Worm (Caenorhabditis elegans) whole organism, L1 larva: ENCODE results near the gene fbxc-25.

ENCODE experiments used
- Y116A8C.19 ChIP-seq: sonication (generic microtip); optimal IDR thresholded peaks from 2 replicates; lab custom pipeline; 2016; ENCODE audit warnings: missing compliant biosample characterization, missing genetic modification characterization, borderline replicate concordance
- aha-1 ChIP-seq: fragments of 150-350 bp; optimal IDR thresholded peaks from 2 replicates; lab custom pipeline; 2014; ENCODE audit warnings: missing biosample characterization, missing genetic modification characterization
- alr-1 ChIP-seq: fragments of 200-800 bp; sonication (Bioruptor generic); optimal IDR thresholded peaks from 2 replicates; lab custom pipeline; 2018; ENCODE audit warnings: borderline replicate concordance, mild to moderate bottlenecking, missing genetic modification characterization, missing compliant biosample characterization
- ceh-63 ChIP-seq: fragments of 200-800 bp; sonication (Bioruptor generic); optimal IDR thresholded peaks from 2 replicates; lab custom pipeline; 2018; ENCODE audit warnings: mild to moderate bottlenecking, missing genetic modification characterization, missing compliant biosample characterization
- ceh-8 ChIP-seq: fragments of 200-800 bp; sonication (Bioruptor generic); optimal IDR thresholded peaks from 2 replicates; lab custom pipeline; 2018; ENCODE audit warnings: mild to moderate bottlenecking, missing genetic modification characterization, moderate library complexity, missing compliant biosample characterization
- ceh-82 ChIP-seq, 3 experiments: fragments of 150-350 bp in 1 of 3; sonication (generic microtip) in 2 of 3; optimal IDR thresholded peaks; 2 replicates each; lab custom pipeline; 2014 to 2017; ENCODE audit warnings: missing biosample characterization in 3 of 3, missing genetic modification characterization in 3 of 3
- dpl-1 ChIP-seq, 3 experiments: fragments of 150-350 bp in 2 of 3; sonication (generic microtip) in 1 of 3; optimal IDR thresholded peaks; 2 replicates each; lab custom pipeline; 2014 to 2017; ENCODE audit warnings: missing biosample characterization in 3 of 3, missing genetic modification characterization in 3 of 3, missing genetic modification reagents in 3 of 3
- dsc-1 ChIP-seq: sonication (generic microtip); optimal IDR thresholded peaks from 2 replicates; lab custom pipeline; 2016; ENCODE audit warnings: mild to moderate bottlenecking, missing genetic modification characterization, missing compliant biosample characterization
- efl-1 ChIP-seq, 4 experiments: fragments of 150-350 bp; optimal IDR thresholded peaks in 3 of 4; peaks in 1 of 4; 1 replicate in 1 of 4; 2 replicates in 3 of 4; lab custom pipeline; 2014; ENCODE audit warnings: missing biosample characterization in 2 of 4, missing genetic modification characterization in 2 of 4, missing genetic modification reagents in 2 of 4
- efl-3 ChIP-seq: fragments of 200-800 bp; sonication (Bioruptor generic); optimal IDR thresholded peaks from 2 replicates; lab custom pipeline; 2018; ENCODE audit warnings: mild to moderate bottlenecking, missing genetic modification characterization, missing compliant biosample characterization
- elt-2 ChIP-seq: sonication (generic microtip); optimal IDR thresholded peaks from 2 replicates; lab custom pipeline; 2016; ENCODE audit warnings: missing genetic modification characterization, mild to moderate bottlenecking, inconsistent platforms, missing compliant biosample characterization, missing genetic modification reagents
- ets-5 ChIP-seq: fragments of 200-800 bp; sonication (Bioruptor generic); IDR thresholded peaks from 2 replicates; pipeline ENCODE4 v1.3.6; 2022; ENCODE audit warnings: missing genetic modification characterization, missing compliant biosample characterization
- fkh-10 ChIP-seq: sonication (generic microtip); optimal IDR thresholded peaks from 2 replicates; lab custom pipeline; 2017; ENCODE audit warnings: missing biosample characterization, missing genetic modification reagents, missing genetic modification characterization
- fkh-8 ChIP-seq: sonication (generic microtip); optimal IDR thresholded peaks from 2 replicates; lab custom pipeline; 2016; ENCODE audit warnings: mild to moderate bottlenecking, missing genetic modification characterization, missing compliant biosample characterization
- fos-1 ChIP-seq: fragments of 150-350 bp; optimal IDR thresholded peaks from 2 replicates; lab custom pipeline; 2014; ENCODE audit warnings: missing biosample characterization, missing genetic modification characterization
- grh-1 ChIP-seq: fragments of 200-800 bp; sonication (Bioruptor generic); IDR thresholded peaks from 2 replicates; pipeline ENCODE4 v1.3.6; 2022; ENCODE audit warnings: missing genetic modification reagents, missing genetic modification characterization, missing compliant biosample characterization
- hlh-4 ChIP-seq: sonication (generic microtip); optimal IDR thresholded peaks from 2 replicates; lab custom pipeline; 2016; ENCODE audit warnings: mild to moderate bottlenecking, missing genetic modification characterization, missing compliant biosample characterization
- irx-1 ChIP-seq: sonication (generic microtip); optimal IDR thresholded peaks from 2 replicates; lab custom pipeline; 2016; ENCODE audit warnings: missing genetic modification characterization, missing compliant biosample characterization
- isw-1 ChIP-seq: fragments of 200-800 bp; sonication (Bioruptor generic); IDR thresholded peaks from 2 replicates; pipeline ENCODE4 v1.3.6; 2022; ENCODE audit warnings: missing genetic modification characterization, missing compliant biosample characterization
- lin-14 ChIP-seq: fragments of 200-800 bp; sonication (Bioruptor generic); optimal IDR thresholded peaks from 2 replicates; lab custom pipeline; 2018; ENCODE audit warnings: mild to moderate bottlenecking, missing genetic modification characterization, moderate library complexity, missing compliant biosample characterization
- lin-39 ChIP-seq: fragments of 150-350 bp; optimal IDR thresholded peaks from 2 replicates; lab custom pipeline; 2014; ENCODE audit warnings: missing biosample characterization, missing genetic modification reagents, missing genetic modification characterization
- lsy-2 ChIP-seq, 2 experiments: fragments of 150-350 bp; optimal IDR thresholded peaks; 2 replicates each; lab custom pipeline; 2014; ENCODE audit warnings: missing biosample characterization in 2 of 2, missing genetic modification characterization in 2 of 2
- mdl-1 ChIP-seq, 2 experiments: fragments of 150-350 bp; optimal IDR thresholded peaks; 2 replicates each; lab custom pipeline; 2014 to 2017; ENCODE audit warnings: missing biosample characterization in 2 of 2, missing genetic modification characterization in 2 of 2, inconsistent platforms in 1 of 2
- mef-2 ChIP-seq: fragments of 150-350 bp; optimal IDR thresholded peaks from 2 replicates; lab custom pipeline; 2014; ENCODE audit warnings: missing biosample characterization, missing genetic modification characterization
- nhr-20 ChIP-seq: sonication (generic microtip); optimal IDR thresholded peaks from 2 replicates; lab custom pipeline; 2016; ENCODE audit warnings: mild to moderate bottlenecking, missing genetic modification characterization, missing compliant biosample characterization
- nhr-237 ChIP-seq: fragments of 150-350 bp; optimal IDR thresholded peaks from 2 replicates; lab custom pipeline; 2014; ENCODE audit warnings: missing biosample characterization, missing genetic modification characterization
- nhr-28 ChIP-seq: fragments of 150-350 bp; optimal IDR thresholded peaks from 2 replicates; lab custom pipeline; 2014; ENCODE audit warnings: missing biosample characterization, missing genetic modification characterization
- nhr-47 ChIP-seq: sonication (generic microtip); optimal IDR thresholded peaks from 2 replicates; lab custom pipeline; 2016; ENCODE audit warnings: mild to moderate bottlenecking, missing genetic modification characterization, moderate library complexity, missing compliant biosample characterization
- nhr-71 ChIP-seq: sonication (generic microtip); optimal IDR thresholded peaks from 2 replicates; lab custom pipeline; 2016; ENCODE audit warnings: mild to moderate bottlenecking, missing genetic modification characterization, moderate library complexity, missing compliant biosample characterization
- nhr-77 ChIP-seq: fragments of 150-350 bp; optimal IDR thresholded peaks from 2 replicates; lab custom pipeline; 2014; ENCODE audit warnings: missing biosample characterization, missing genetic modification characterization
- nhr-90 ChIP-seq: sonication (generic microtip); optimal IDR thresholded peaks from 2 replicates; lab custom pipeline; 2016; ENCODE audit warnings: mild to moderate bottlenecking, missing genetic modification characterization, missing compliant biosample characterization; ENCODE audit not compliant: poor library complexity
- pqm-1 ChIP-seq: sonication (generic microtip); optimal IDR thresholded peaks from 3 replicates; lab custom pipeline; 2017; ENCODE audit warnings: missing biosample characterization, missing genetic modification characterization
- rnt-1 ChIP-seq: sonication (generic microtip); optimal IDR thresholded peaks from 2 replicates; lab custom pipeline; 2016; ENCODE audit warnings: mild to moderate bottlenecking, missing genetic modification characterization, moderate library complexity, missing compliant biosample characterization
- skn-1 ChIP-seq: fragments of 150-350 bp; optimal IDR thresholded peaks from 2 replicates; lab custom pipeline; 2014; ENCODE audit warnings: missing biosample characterization, missing genetic modification characterization
- sox-4 ChIP-seq: sonication (generic microtip); optimal IDR thresholded peaks from 2 replicates; lab custom pipeline; 2016; ENCODE audit warnings: missing genetic modification characterization, missing compliant biosample characterization
- unc-130 ChIP-seq: fragments of 150-350 bp; optimal IDR thresholded peaks from 2 replicates; lab custom pipeline; 2017; ENCODE audit warnings: missing biosample characterization, missing genetic modification characterization, inconsistent platforms
- unc-30 ChIP-seq: sonication (generic microtip); optimal IDR thresholded peaks from 2 replicates; lab custom pipeline; 2017; ENCODE audit warnings: missing biosample characterization, missing genetic modification characterization
- unc-62 ChIP-seq: fragments of 150-350 bp; optimal IDR thresholded peaks from 2 replicates; lab custom pipeline; 2014; ENCODE audit warnings: missing biosample characterization, missing genetic modification reagents, missing genetic modification characterization
- unc-86 ChIP-seq: sonication (generic microtip); optimal IDR thresholded peaks from 2 replicates; lab custom pipeline; 2016; ENCODE audit warnings: missing genetic modification characterization, missing compliant biosample characterization
- unc-98 ChIP-seq: fragments of 200-800 bp; sonication (Bioruptor generic); IDR thresholded peaks from 2 replicates; pipeline ENCODE4 v1.3.6; 2022; ENCODE audit warnings: missing genetic modification characterization, missing compliant biosample characterization
- vab-15 ChIP-seq: sonication (generic microtip); optimal IDR thresholded peaks from 2 replicates; lab custom pipeline; 2017; ENCODE audit warnings: missing genotype, mild to moderate bottlenecking, missing genetic modification characterization, missing compliant biosample characterization
- xbp-1 ChIP-seq: sonication (generic microtip); optimal IDR thresholded peaks from 2 replicates; lab custom pipeline; 2016; ENCODE audit warnings: missing genetic modification characterization, missing compliant biosample characterization
- zip-4 ChIP-seq: fragments of 200-800 bp; sonication (Bioruptor generic); optimal IDR thresholded peaks from 2 replicates; lab custom pipeline; 2018; ENCODE audit warnings: mild to moderate bottlenecking, missing genetic modification characterization, moderate library complexity, missing compliant biosample characterization

The fbxc-25 gene

DNA sequence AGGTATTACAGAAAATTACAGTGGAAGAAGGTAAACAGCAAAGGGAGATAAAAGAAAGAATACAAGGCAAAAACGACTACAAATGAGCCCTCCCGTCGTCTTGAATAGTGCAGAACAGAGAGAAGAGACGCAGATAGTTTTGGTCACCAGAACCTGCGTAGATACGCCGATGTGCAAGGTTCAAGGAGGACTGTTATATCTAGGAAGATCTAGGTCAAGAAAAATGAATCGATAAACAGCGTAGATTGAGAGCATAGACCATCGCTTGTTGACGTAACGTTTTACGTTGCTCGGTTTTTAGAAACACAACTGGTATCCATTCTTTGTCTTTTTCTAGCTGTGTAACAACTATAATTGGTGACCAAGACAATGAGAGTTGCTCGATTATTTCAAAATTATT is 4.8 kb upstream of the fbxc-25 start, which contains the start of gene B0281.5:
Gene B0281.5, minus strand, starts transcription at position 101 of the 400 bp plus-strand sequence.
- TF ChIP-seq unc-30 (no peak), aha-1 (tag; lab: Kevin White, UChicago) (no peak), unc-130 (tag; lab: Kevin White, UChicago) (no peak), grh-1 (GFP tag; lab: Robert Waterston, UW) (no peak), sox-4 (tag; lab: Kevin White, UChicago) (no peak), mdl-1 (tag; optimal IDR thresholded peaks at IDR 0.05; lab: Kevin White, UChicago) (no peak), ceh-63 (GFP tag; lab: Kevin White, UChicago) (no peak), ceh-8 (GFP tag; lab: Kevin White, UChicago) (no peak), nhr-47 (no peak), unc-98 (GFP tag; lab: Robert Waterston, UW) (no peak), nhr-237 (tag; lab: Kevin White, UChicago) (no peak), dpl-1 (GFP tag; optimal IDR thresholded peaks at IDR 0.05; lab: Kevin White, UChicago) (no peak), alr-1 (tag; lab: Kevin White, UChicago) (no peak), irx-1 (tag; lab: Kevin White, UChicago) (no peak), ets-5 (GFP tag; lab: Robert Waterston, UW) (no peak), nhr-28 (no peak), fkh-10 (no peak), efl-3 (no peak), unc-86 (tag; lab: Kevin White, UChicago) (no peak), unc-62 (GFP tag; lab: Kevin White, UChicago) (no peak)

DNA sequence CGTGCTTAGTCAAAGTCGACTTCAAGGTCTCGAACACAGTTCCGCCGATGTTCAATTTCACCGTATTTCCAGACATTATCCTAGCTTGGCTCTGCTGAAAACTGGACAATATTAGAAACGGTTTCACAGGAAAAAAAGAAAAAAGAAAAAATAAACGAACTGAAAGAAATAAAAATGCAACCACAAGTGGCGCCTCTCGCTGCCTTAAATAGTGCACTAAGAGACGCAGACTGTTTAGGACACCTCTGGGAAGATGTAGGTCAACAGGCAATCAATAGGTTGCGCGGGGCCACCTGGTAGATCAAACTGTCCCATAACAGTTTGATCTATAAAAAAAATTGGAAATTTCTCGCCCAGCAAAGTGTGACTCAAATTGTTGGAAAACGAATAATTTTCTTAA is 2.7 kb upstream of the fbxc-25 start, which contains the start of gene B0281.4:
Gene B0281.4, minus strand, starts transcription at position 101 of the 400 bp plus-strand sequence.
- TF ChIP-seq nhr-28 (no peak), ceh-63 (GFP tag; lab: Kevin White, UChicago) (no peak), zip-4 (GFP tag; lab: Kevin White, UChicago) (no peak), unc-130 (tag; lab: Kevin White, UChicago) (no peak)

DNA sequence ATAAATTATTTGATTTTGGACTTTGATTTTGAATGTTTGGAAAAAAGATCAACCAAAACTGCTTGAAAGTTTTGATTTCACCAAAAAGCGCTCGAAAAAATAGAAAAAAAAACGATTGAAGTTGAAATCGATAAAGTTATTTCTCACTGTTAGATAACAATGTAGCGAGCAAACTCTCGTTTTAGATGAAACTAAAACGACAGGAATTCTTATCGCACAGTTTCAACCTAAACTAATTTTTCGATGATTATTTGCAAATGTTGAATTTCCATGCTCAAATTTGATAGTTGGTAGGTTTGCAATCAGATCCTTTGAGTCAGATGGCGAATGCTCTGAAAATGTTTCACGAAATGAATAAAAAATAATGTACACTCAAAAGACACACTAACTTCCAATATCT is 3.5 kb downstream of the fbxc-25 start:
- TF ChIP-seq fos-1 (tag; lab: Kevin White, UChicago) = no peak
- TF ChIP-seq elt-2 = peak; percentile 5
- TF ChIP-seq, all 84 proteins: peak for 1

DNA sequence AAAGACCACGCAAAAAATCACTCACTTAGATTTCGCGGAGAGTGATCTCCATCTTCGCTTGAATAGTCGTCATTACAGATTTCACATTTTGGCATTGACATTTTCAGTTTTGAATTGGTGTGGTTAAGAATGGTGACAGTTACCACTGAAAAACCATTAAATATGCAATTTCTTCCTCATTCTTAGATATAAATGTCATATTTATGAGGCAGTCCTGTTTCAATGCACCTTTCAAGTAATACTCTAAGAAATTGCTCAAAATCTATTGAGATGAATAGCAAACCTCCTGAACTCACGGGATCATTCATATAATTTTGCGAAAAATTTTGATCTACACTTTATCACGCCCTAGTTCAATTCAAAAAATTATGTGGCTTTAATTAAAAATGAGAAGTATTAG is 4.0 kb downstream of the fbxc-25 start, which contains the start of gene K09F6.7:
Gene K09F6.7, minus strand, starts transcription at position 101 of the 400 bp plus-strand sequence.
- TF ChIP-seq nhr-28 = no peak
- no peak for TF ChIP-seq fkh-8 (tag; lab: Kevin White, UChicago)
- TF ChIP-seq rnt-1 (tag; lab: Kevin White, UChicago) = no peak
- TF ChIP-seq vab-15 (tag; lab: Kevin White, UChicago) = no peak
- TF ChIP-seq Y116A8C.19 (tag; lab: Kevin White, UChicago) = no peak
- TF ChIP-seq ceh-8 (GFP tag; lab: Kevin White, UChicago) = no peak

DNA sequence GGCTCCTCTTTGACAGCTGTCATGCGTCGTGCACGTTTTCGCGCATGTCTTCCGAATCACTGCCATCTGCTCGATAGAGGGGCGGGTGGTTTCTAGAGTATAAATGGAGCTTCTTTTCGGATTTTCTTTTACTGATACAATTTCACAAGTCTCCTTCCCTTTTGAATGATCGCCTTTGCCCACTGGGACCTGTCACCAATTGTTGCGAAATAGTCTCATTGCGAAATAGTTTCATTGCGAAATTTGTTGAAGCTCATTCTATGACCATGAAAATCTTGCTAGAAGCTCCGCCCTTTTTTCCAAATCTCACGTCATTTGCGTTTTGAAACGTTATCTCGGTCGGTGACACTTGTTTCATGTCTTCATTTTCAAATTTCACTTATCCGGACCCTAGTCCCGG is 6.6 kb downstream of the fbxc-25 start:
- TF ChIP-seq xbp-1 (tag; lab: Kevin White, UChicago) (no peak), nhr-71 (tag; lab: Kevin White, UChicago) (peak; percentile 65), zip-4 (GFP tag; lab: Kevin White, UChicago) (peak; percentile 92), hlh-4 (tag; lab: Kevin White, UChicago) (no peak), dsc-1 (no peak), unc-130 (tag; lab: Kevin White, UChicago) (no peak), mef-2 (tag; lab: Kevin White, UChicago) (no peak), vab-15 (tag; lab: Kevin White, UChicago) (no peak), lin-14 (GFP tag; lab: Kevin White, UChicago) (peak; percentile 77), aha-1 (tag; lab: Kevin White, UChicago) (no peak), nhr-20 (tag; lab: Kevin White, UChicago) (no peak), Y116A8C.19 (tag; lab: Kevin White, UChicago) (no peak), isw-1 (GFP tag; lab: Robert Waterston, UW) (peak; percentile 42), pqm-1 (tag; lab: Kevin White, UChicago) (no peak), fkh-8 (tag; lab: Kevin White, UChicago) (no peak), nhr-47 (peak; percentile 32), lsy-2 (tag; optimal IDR thresholded peaks at IDR 0.05; lab: Kevin White, UChicago) (peak in 1 of 2 experiments; percentile 10), lin-39 (tag; lab: Kevin White, UChicago) (no peak), fkh-10 (no peak), nhr-90 (no peak), nhr-77 (tag; lab: Kevin White, UChicago) (no peak), ceh-82 (tag; optimal IDR thresholded peaks at IDR 0.05; lab: Kevin White, UChicago) (peak; percentile 35 to 70 (median 61)), efl-1 (optimal IDR thresholded peaks at IDR 0.05; lab: Kevin White, UChicago) (peak; percentile 27 to 54), efl-1 (GFP tag; optimal IDR thresholded peaks at IDR 0.05 in 1 of 2; lab: Kevin White, UChicago) (peak in 1 of 2 experiments; percentile 39), skn-1 (tag; lab: Kevin White, UChicago) (peak; percentile 14)
